Worm (Caenorhabditis elegans) whole organism, late embryonic: ENCODE data around the gene mab-7.
A peak's percentile ranks its signal among the peaks of the same experiment; 100 is the strongest.

Experiments
- C08G9.2 ChIP-seq: sonication (generic microtip); optimal IDR thresholded peaks from 2 replicates; lab custom pipeline; 2016; ENCODE audit warnings: mild to moderate bottlenecking, missing genetic modification characterization, moderate library complexity, missing compliant biosample characterization
- C38D4.7 ChIP-seq: fragments of 200-800 bp; sonication (Bioruptor generic); optimal IDR thresholded peaks from 2 replicates; lab custom pipeline; 2018; ENCODE audit warnings: mild to moderate bottlenecking, missing genetic modification characterization, moderate library complexity, missing compliant biosample characterization
- F13H6.1 ChIP-seq: sonication (generic microtip); optimal IDR thresholded peaks from 2 replicates; lab custom pipeline; 2016; ENCODE audit warnings: missing genetic modification characterization, missing compliant biosample characterization
- K02D7.2 ChIP-seq: sonication (generic microtip); optimal IDR thresholded peaks from 2 replicates; lab custom pipeline; 2017; ENCODE audit warnings: mild to moderate bottlenecking, missing genetic modification characterization, missing compliant biosample characterization
- K09A11.1 ChIP-seq: sonication (generic microtip); optimal IDR thresholded peaks from 2 replicates; lab custom pipeline; 2017; ENCODE audit warnings: antibody characterized with exemption, mild to moderate bottlenecking, missing genetic modification characterization, missing compliant biosample characterization; ENCODE audit not compliant: insufficient read depth
- T23F11.4 ChIP-seq: fragments of 200-800 bp; sonication (Bioruptor generic); optimal IDR thresholded peaks from 2 replicates; lab custom pipeline; 2018; ENCODE audit warnings: mild to moderate bottlenecking, missing genetic modification characterization, missing compliant biosample characterization
- Y22D7AL.16 ChIP-seq: sonication (generic microtip); optimal IDR thresholded peaks from 2 replicates; lab custom pipeline; 2016; ENCODE audit warnings: missing genetic modification characterization, missing compliant biosample characterization
- ceh-14 ChIP-seq: sonication (generic microtip); optimal IDR thresholded peaks from 2 replicates; lab custom pipeline; 2016; ENCODE audit warnings: missing genotype, missing genetic modification characterization, missing compliant biosample characterization
- ceh-18 ChIP-seq: sonication (generic microtip); optimal IDR thresholded peaks from 2 replicates; lab custom pipeline; 2016; ENCODE audit warnings: missing genetic modification characterization, missing compliant biosample characterization
- ceh-19 ChIP-seq: fragments of 200-800 bp; sonication (Bioruptor generic); optimal IDR thresholded peaks from 2 replicates; lab custom pipeline; 2018; ENCODE audit warnings: mild to moderate bottlenecking, missing genetic modification characterization, missing compliant biosample characterization
- ceh-2 ChIP-seq: sonication (generic microtip); optimal IDR thresholded peaks from 2 replicates; lab custom pipeline; 2016; ENCODE audit warnings: missing genotype, missing genetic modification characterization, missing compliant biosample characterization
- ceh-22 ChIP-seq: sonication (generic microtip); optimal IDR thresholded peaks from 2 replicates; lab custom pipeline; 2017; ENCODE audit warnings: missing biosample characterization, missing genetic modification characterization
- ceh-30 ChIP-seq: fragments of 150-350 bp; optimal IDR thresholded peaks from 2 replicates; lab custom pipeline; 2014; ENCODE audit warnings: missing biosample characterization, missing genetic modification characterization
- ceh-31 ChIP-seq: sonication (generic microtip); optimal IDR thresholded peaks from 2 replicates; lab custom pipeline; 2016; ENCODE audit warnings: missing genetic modification characterization, missing compliant biosample characterization
- ceh-34 ChIP-seq: sonication (generic microtip); optimal IDR thresholded peaks from 2 replicates; lab custom pipeline; 2016; ENCODE audit warnings: mild to moderate bottlenecking, missing genetic modification characterization, missing compliant biosample characterization
- ceh-48 ChIP-seq: sonication (generic microtip); optimal IDR thresholded peaks from 2 replicates; lab custom pipeline; 2016; ENCODE audit warnings: missing genetic modification characterization, inconsistent platforms, missing compliant biosample characterization
- ceh-9 ChIP-seq: sonication (generic microtip); optimal IDR thresholded peaks from 2 replicates; lab custom pipeline; 2016; ENCODE audit warnings: mild to moderate bottlenecking, missing genetic modification characterization, inconsistent platforms, missing compliant biosample characterization
- che-1 ChIP-seq: sonication (generic microtip); optimal IDR thresholded peaks from 2 replicates; lab custom pipeline; 2016; ENCODE audit warnings: mild to moderate bottlenecking, missing genetic modification characterization, missing compliant biosample characterization
- dmd-4 ChIP-seq: sonication (generic microtip); optimal IDR thresholded peaks from 2 replicates; lab custom pipeline; 2016; ENCODE audit warnings: borderline replicate concordance, missing genetic modification characterization, missing compliant biosample characterization
- dve-1 ChIP-seq: sonication (generic microtip); optimal IDR thresholded peaks from 2 replicates; lab custom pipeline; 2017; ENCODE audit warnings: antibody characterized with exemption, mild to moderate bottlenecking, missing genetic modification characterization, missing compliant biosample characterization
- elt-2 ChIP-seq: sonication (generic microtip); optimal IDR thresholded peaks from 2 replicates; lab custom pipeline; 2016; ENCODE audit warnings: missing genetic modification reagents, missing genetic modification characterization, missing compliant biosample characterization
- elt-4 ChIP-seq: sonication (generic microtip); optimal IDR thresholded peaks from 2 replicates; lab custom pipeline; 2016; ENCODE audit warnings: missing genetic modification characterization, missing compliant biosample characterization
- fax-1 ChIP-seq: sonication (generic microtip); optimal IDR thresholded peaks from 2 replicates; lab custom pipeline; 2016; ENCODE audit warnings: missing genotype, missing genetic modification characterization, missing compliant biosample characterization
- fkh-10 ChIP-seq: fragments of 150-350 bp; optimal IDR thresholded peaks from 2 replicates; lab custom pipeline; 2014; ENCODE audit warnings: missing biosample characterization, missing genetic modification reagents, missing genetic modification characterization
- fkh-6 ChIP-seq: sonication (generic microtip); optimal IDR thresholded peaks from 2 replicates; lab custom pipeline; 2016; ENCODE audit warnings: missing genetic modification characterization, missing compliant biosample characterization
- hlh-13 ChIP-seq: fragments of 200-800 bp; sonication (Bioruptor generic); optimal IDR thresholded peaks from 2 replicates; lab custom pipeline; 2018; ENCODE audit warnings: mild to moderate bottlenecking, missing genetic modification characterization, missing compliant biosample characterization
- hlh-30 ChIP-seq: sonication (generic microtip); optimal IDR thresholded peaks from 2 replicates; lab custom pipeline; 2017; ENCODE audit warnings: antibody characterized with exemption, missing genetic modification characterization, missing compliant biosample characterization; ENCODE audit not compliant: insufficient read depth
- hlh-6 ChIP-seq: sonication (generic microtip); optimal IDR thresholded peaks from 2 replicates; lab custom pipeline; 2016; ENCODE audit warnings: missing genotype, missing genetic modification characterization, missing compliant biosample characterization
- nfya-1 ChIP-seq: sonication (generic microtip); optimal IDR thresholded peaks from 2 replicates; lab custom pipeline; 2017; ENCODE audit warnings: missing genetic modification characterization, mild to moderate bottlenecking, missing compliant biosample characterization, antibody characterized with exemption, moderate library complexity
- odd-2 ChIP-seq: sonication (generic microtip); optimal IDR thresholded peaks from 2 replicates; lab custom pipeline; 2017; ENCODE audit warnings: antibody characterized with exemption, mild to moderate bottlenecking, missing genetic modification characterization, missing compliant biosample characterization
- pag-3 ChIP-seq: sonication (generic microtip); optimal IDR thresholded peaks from 2 replicates; lab custom pipeline; 2016; ENCODE audit warnings: missing compliant biosample characterization, missing genetic modification characterization, borderline replicate concordance
- pat-9 ChIP-seq: fragments of 200-800 bp; sonication (Bioruptor generic); optimal IDR thresholded peaks from 2 replicates; lab custom pipeline; 2018; ENCODE audit warnings: mild to moderate bottlenecking, missing genetic modification characterization, moderate library complexity, missing compliant biosample characterization
- pax-1 ChIP-seq: fragments of 150-350 bp; optimal IDR thresholded peaks from 2 replicates; lab custom pipeline; 2014; ENCODE audit warnings: missing biosample characterization, missing genetic modification characterization
- pha-4 ChIP-seq: fragments of 150-350 bp; optimal IDR thresholded peaks from 2 replicates; lab custom pipeline; 2018; ENCODE audit warnings: missing biosample characterization, missing genetic modification reagents, missing genetic modification characterization
- pros-1 ChIP-seq: fragments of 150-350 bp; optimal IDR thresholded peaks from 2 replicates; lab custom pipeline; 2014; ENCODE audit warnings: missing biosample characterization, missing genetic modification reagents, missing genetic modification characterization
- ref-2 ChIP-seq: sonication (generic microtip); optimal IDR thresholded peaks from 2 replicates; lab custom pipeline; 2016; ENCODE audit warnings: missing genetic modification characterization, missing compliant biosample characterization
- sdc-2 ChIP-seq: sonication (generic microtip); optimal IDR thresholded peaks from 2 replicates; lab custom pipeline; 2016; ENCODE audit warnings: missing genotype, missing genetic modification characterization, missing compliant biosample characterization
- sox-2 ChIP-seq: fragments of 200-800 bp; sonication (Bioruptor generic); IDR thresholded peaks from 2 replicates; pipeline ENCODE4 v1.3.6; 2022; ENCODE audit warnings: missing genetic modification reagents, missing genetic modification characterization, missing compliant biosample characterization
- sox-4 ChIP-seq: sonication (generic microtip); optimal IDR thresholded peaks from 2 replicates; lab custom pipeline; 2017; ENCODE audit warnings: mild to moderate bottlenecking, missing genetic modification characterization, inconsistent platforms, missing compliant biosample characterization
- syd-9 ChIP-seq: sonication (generic microtip); optimal IDR thresholded peaks from 2 replicates; lab custom pipeline; 2016; ENCODE audit warnings: mild to moderate bottlenecking, missing genetic modification characterization, moderate library complexity, missing compliant biosample characterization
- tbx-2 ChIP-seq: sonication (generic microtip); optimal IDR thresholded peaks from 2 replicates; lab custom pipeline; 2016; ENCODE audit warnings: missing genetic modification characterization, missing compliant biosample characterization
- ttx-3 ChIP-seq: sonication (generic microtip); optimal IDR thresholded peaks from 2 replicates; lab custom pipeline; 2016; ENCODE audit warnings: missing genetic modification reagents, missing genetic modification characterization, missing compliant biosample characterization
- unc-3 ChIP-seq, 2 experiments: fragments of 200-800 bp in 1 of 2; sonication (Bioruptor generic) in 1 of 2; sonication (generic microtip) in 1 of 2; conservative IDR thresholded peaks in 1 of 2; optimal IDR thresholded peaks in 1 of 2; 2 replicates each; pipeline versions ENCODE4 v1.3.6 to Lab custom; 2016 to 2022; ENCODE audit warnings: missing compliant biosample characterization in 2 of 2, missing genetic modification characterization in 2 of 2, missing genetic modification reagents in 1 of 2
- unc-42 ChIP-seq: sonication (generic microtip); optimal IDR thresholded peaks from 2 replicates; lab custom pipeline; 2016; ENCODE audit warnings: missing genotype, missing genetic modification characterization, missing compliant biosample characterization
- unc-55 ChIP-seq: sonication (generic microtip); optimal IDR thresholded peaks from 2 replicates; lab custom pipeline; 2017; ENCODE audit warnings: missing biosample characterization, missing genetic modification reagents, missing genetic modification characterization
- unc-86 ChIP-seq: sonication (generic microtip); optimal IDR thresholded peaks from 2 replicates; lab custom pipeline; 2016; ENCODE audit warnings: missing genetic modification characterization, missing compliant biosample characterization
- zip-5 ChIP-seq: sonication (generic microtip); optimal IDR thresholded peaks from 2 replicates; lab custom pipeline; 2016; ENCODE audit warnings: missing genetic modification characterization, missing compliant biosample characterization
- ztf-16 ChIP-seq: sonication (generic microtip); optimal IDR thresholded peaks from 2 replicates; lab custom pipeline; 2017; ENCODE audit warnings: missing genetic modification characterization, missing compliant biosample characterization

mab-7 gene

DNA sequence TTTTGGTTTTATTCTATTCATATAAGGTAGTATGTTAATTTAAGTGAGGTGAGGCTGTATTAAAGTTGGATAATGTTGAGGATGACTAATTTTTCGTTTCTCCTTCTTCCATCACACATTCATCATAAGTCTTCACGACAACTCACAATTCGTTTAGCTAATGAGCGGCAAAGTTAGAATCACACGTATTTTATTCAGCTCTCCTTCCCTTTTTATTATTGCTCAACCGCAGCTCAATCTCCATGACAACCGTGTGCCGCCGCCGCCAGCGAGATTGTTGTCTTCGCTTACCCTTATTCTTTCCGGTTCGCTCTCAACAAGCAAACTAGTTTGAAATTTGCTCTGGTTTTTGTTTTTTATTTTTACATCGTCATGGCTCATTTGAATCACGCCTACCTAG is 17.5 kb downstream of the mab-7 start, which contains the start of gene ZC13.2:
ZC13.2 (plus strand) TSS at position 301 of the 400 bp plus-strand sequence.
- TF ChIP-seq elt-2 (tag; lab: Kevin White, UChicago) (no peak), unc-3 (GFP tag; conservative IDR thresholded peaks at IDR 0.05; lab: Robert Waterston, UW) (no peak), unc-3 (tag; optimal IDR thresholded peaks at IDR 0.05; lab: Kevin White, UChicago) (no peak), C38D4.7 (GFP tag; lab: Kevin White, UChicago) (no peak), ztf-16 (tag; lab: Kevin White, UChicago) (no peak), sox-4 (tag; lab: Kevin White, UChicago) (no peak), zip-5 (tag; lab: Kevin White, UChicago) (no peak), dve-1 (no peak), K02D7.2 (tag; lab: Kevin White, UChicago) (no peak), ref-2 (tag; lab: Kevin White, UChicago) (no peak), C08G9.2 (tag; lab: Kevin White, UChicago) (no peak), pat-9 (tag; lab: Kevin White, UChicago) (no peak), pha-4 (tag; lab: Kevin White, UChicago) (no peak), elt-4 (tag; lab: Kevin White, UChicago) (no peak), ceh-34 (tag; lab: Kevin White, UChicago) (no peak), pag-3 (tag; lab: Kevin White, UChicago) (no peak), hlh-6 (tag; lab: Kevin White, UChicago) (no peak)

DNA sequence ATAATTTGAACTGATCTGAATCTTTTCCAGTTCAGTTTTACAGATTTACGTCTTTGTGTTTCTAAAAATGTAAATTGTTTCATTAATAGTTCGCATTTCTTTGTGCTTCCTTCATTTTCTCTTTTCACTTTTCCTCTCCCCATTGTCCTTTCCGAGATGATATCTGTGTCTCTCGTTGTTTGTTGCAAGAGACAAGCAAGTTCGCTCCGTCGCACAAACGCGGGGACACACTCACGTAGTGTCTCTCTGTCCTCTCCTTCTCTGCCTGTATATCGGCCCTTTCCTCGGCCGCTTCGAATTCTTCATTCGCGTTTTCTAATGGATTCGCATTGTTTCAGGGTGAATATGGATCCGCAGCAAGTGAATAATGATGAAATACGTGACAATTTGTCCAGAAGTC is 20.9 kb downstream of the mab-7 start, which contains the start of gene ZC13.1:
ZC13.1 (plus strand) TSS at position 305 of the 400 bp plus-strand sequence.
- TF ChIP-seq pat-9 (tag; lab: Kevin White, UChicago) (no peak), ceh-22 (tag; lab: Kevin White, UChicago) (no peak), K09A11.1 (tag; lab: Kevin White, UChicago) (no peak), dmd-4 (tag; lab: Kevin White, UChicago) (no peak), zip-5 (tag; lab: Kevin White, UChicago) (no peak), ref-2 (tag; lab: Kevin White, UChicago) (peak; percentile 81), hlh-13 (GFP tag; lab: Kevin White, UChicago) (no peak), sdc-2 (tag; lab: Kevin White, UChicago) (peak; percentile 80), syd-9 (tag; lab: Kevin White, UChicago) (no peak), tbx-2 (tag; lab: Kevin White, UChicago) (peak; percentile 79), C08G9.2 (tag; lab: Kevin White, UChicago) (peak; percentile 6), T23F11.4 (GFP tag; lab: Kevin White, UChicago) (no peak), sox-2 (GFP tag; lab: Robert Waterston, UW) (peak; percentile 8; the same call in 1 of the 2 replicates), sox-4 (tag; lab: Kevin White, UChicago) (no peak), fkh-10 (GFP tag; lab: Kevin White, UChicago) (no peak), pax-1 (peak; percentile 51), ceh-48 (tag; lab: Kevin White, UChicago) (no peak), unc-42 (tag; lab: Kevin White, UChicago) (peak; percentile 46), ceh-9 (no peak), Y22D7AL.16 (tag; lab: Kevin White, UChicago) (no peak), ceh-30 (tag; lab: Kevin White, UChicago) (no peak), che-1 (tag; lab: Kevin White, UChicago) (no peak), ceh-31 (tag; lab: Kevin White, UChicago) (peak; percentile 85), pros-1 (tag; lab: Kevin White, UChicago) (peak; percentile 62), ceh-2 (tag; lab: Kevin White, UChicago) (peak; percentile 33), odd-2 (tag; lab: Kevin White, UChicago) (no peak), elt-2 (tag; lab: Kevin White, UChicago) (peak; percentile 26), fax-1 (tag; lab: Kevin White, UChicago) (no peak), elt-4 (tag; lab: Kevin White, UChicago) (no peak), unc-55 (peak; percentile 62), C38D4.7 (GFP tag; lab: Kevin White, UChicago) (no peak), ceh-19 (peak; percentile 22), ceh-14 (tag; lab: Kevin White, UChicago) (peak; percentile 30), nfya-1 (tag; lab: Kevin White, UChicago) (peak; percentile 71), hlh-6 (tag; lab: Kevin White, UChicago) (no peak), K02D7.2 (tag; lab: Kevin White, UChicago) (no peak), hlh-30 (tag; lab: Kevin White, UChicago) (peak; percentile 2), fkh-6 (tag; lab: Kevin White, UChicago) (no peak), dve-1 (peak; percentile 58), ceh-18 (tag; lab: Kevin White, UChicago) (peak; percentile 43), ttx-3 (no peak), F13H6.1 (tag; lab: Kevin White, UChicago) (peak; percentile 38), unc-86 (tag; lab: Kevin White, UChicago) (no peak)
